Worm (Caenorhabditis elegans): Measurements from ENCODE around the gene Y66A7A.4.

Gene Y66A7A.4

DNA sequence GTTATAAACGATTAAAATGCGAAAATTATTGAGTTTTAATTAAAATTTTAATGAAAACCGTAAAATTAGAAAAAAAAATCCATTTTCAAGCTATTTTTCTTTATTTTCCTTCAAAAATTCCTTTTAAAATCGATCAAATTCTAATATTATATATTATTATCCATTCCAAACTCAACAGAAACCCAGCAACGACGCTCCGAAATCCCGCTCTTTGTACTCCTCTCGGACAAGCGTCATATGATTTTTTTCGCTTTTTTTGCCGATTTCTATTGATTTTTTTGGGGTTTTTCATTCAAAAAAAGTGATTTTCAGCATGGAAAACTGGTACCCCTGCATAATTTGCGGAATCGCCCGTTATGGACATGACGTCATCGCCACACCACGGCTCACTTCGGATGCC lies 4.0 kb downstream of the Y66A7A.4 start, which contains the start of gene ceh-91:
Gene ceh-91 (plus strand): TSS at position 301 of the 400 bp plus-strand sequence.
- no peak for TF ChIP-seq ceh-16 (tag; optimal IDR thresholded peaks at IDR 0.05)
- no peak for TF ChIP-seq daf-12 (tag; optimal IDR thresholded peaks at IDR 0.05)
- TF ChIP-seq nhr-67 (tag; optimal IDR thresholded peaks at IDR 0.05), result no peak
- no peak for TF ChIP-seq zag-1 (tag; optimal IDR thresholded peaks at IDR 0.05)
- no peak for TF ChIP-seq ceh-82 (tag; optimal IDR thresholded peaks at IDR 0.05)
- no peak for TF ChIP-seq nhr-76 (tag; optimal IDR thresholded peaks at IDR 0.05)
- no peak for TF ChIP-seq snpc-4 (tag; optimal IDR thresholded peaks at IDR 0.05)
- no peak for TF ChIP-seq nfya-1 (tag; optimal IDR thresholded peaks at IDR 0.05; ENCODE audit: insufficient read depth)
- no peak for TF ChIP-seq elt-2 (tag; optimal IDR thresholded peaks at IDR 0.05)

DNA sequence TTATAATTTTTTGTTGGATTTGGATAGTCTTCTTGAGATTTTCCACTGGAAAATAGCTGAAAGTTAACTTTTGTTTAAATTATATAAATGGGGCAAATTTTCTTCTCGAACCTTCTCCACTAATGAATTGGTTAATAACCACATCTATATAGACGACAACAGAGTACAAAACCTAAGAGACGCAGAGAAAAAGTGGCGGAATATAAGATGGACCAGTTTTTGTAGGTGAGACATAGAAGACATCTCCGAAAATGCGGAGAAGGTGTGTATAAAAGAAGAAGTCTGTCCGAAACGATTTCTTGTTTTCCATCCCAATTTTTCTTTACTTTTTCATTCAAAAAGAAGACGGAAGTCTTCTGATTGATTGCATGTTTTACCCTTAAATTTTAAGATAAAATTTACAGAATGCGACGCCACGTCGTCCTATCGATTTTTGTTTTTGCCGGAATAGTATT lies 12.5 kb downstream of the Y66A7A.4 start, which contains the start of gene gly-8:
Gene gly-8 (plus strand): TSS at position 405 of the 455 bp plus-strand sequence.
- no peak for TF ChIP-seq zag-1 (tag; optimal IDR thresholded peaks at IDR 0.05)
- peak; percentile 72 for TF ChIP-seq nhr-23 (tag; optimal IDR thresholded peaks at IDR 0.05)
- no peak for TF ChIP-seq jun-1 (tag; optimal IDR thresholded peaks at IDR 0.05)
- TF ChIP-seq lin-15B (tag; optimal IDR thresholded peaks at IDR 0.05), result no peak
- peak; percentile 70 for TF ChIP-seq nhr-25 (tag; optimal IDR thresholded peaks at IDR 0.05)
- TF ChIP-seq nfya-1 (tag; optimal IDR thresholded peaks at IDR 0.05; ENCODE audit: insufficient read depth), result peak; percentile 27
- TF ChIP-seq aly-2 (tag; optimal IDR thresholded peaks at IDR 0.05), result no peak
- TF ChIP-seq pha-4 (tag; optimal IDR thresholded peaks at IDR 0.05), result no peak
- TF ChIP-seq ceh-82 (tag; optimal IDR thresholded peaks at IDR 0.05), result no peak

DNA sequence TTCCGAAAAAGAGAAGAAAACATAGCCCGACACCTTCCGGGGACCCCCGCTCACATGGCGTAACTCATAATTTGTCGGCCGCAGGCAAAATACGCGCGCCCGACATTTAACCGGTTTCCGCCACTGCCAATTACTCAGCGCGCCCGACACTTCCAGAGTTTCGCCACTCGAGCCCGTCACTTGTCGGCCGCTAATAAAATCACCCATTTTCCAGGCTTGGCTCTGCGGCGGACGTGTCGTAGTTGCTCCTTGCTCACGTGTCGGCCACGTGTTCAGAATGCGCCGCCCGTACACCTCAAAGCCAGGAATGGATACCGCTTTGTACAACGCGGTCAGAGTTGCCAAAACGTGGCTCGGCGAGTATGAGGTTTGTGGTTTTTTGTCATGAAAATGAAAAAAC lies 15.2 kb downstream of the Y66A7A.4 start:
- TF ChIP-seq mml-1 (tag; optimal IDR thresholded peaks at IDR 0.05) (no peak), ama-1 (optimal IDR thresholded peaks at IDR 0.05) (peak; percentile 21)

DNA sequence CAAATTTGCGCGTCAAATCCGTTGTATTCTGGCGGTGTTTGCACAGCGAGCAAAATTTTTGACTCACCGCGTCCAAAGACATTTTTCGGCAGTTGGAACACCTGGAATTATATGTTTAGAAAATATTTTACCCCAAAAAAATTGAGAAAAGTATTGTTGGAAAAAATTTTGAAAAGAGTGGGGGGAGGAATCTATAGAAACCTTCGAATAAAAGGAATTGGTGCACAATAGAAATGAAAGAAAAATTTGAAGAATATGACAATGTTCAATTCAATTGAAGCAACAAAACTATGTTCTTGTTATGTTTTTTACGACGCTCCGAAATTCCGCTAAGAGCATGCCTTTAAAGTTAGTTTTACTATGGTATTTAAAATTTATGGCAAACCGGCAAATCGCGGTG lies 16.9 kb downstream of the Y66A7A.4 start, which contains the start of gene Y66A7A.7:
Gene Y66A7A.7 (minus strand): TSS at position 101 of the 400 bp plus-strand sequence.
- TF ChIP-seq nhr-11 (tag; optimal IDR thresholded peaks at IDR 0.05) (no peak), jun-1 (tag; optimal IDR thresholded peaks at IDR 0.05) (no peak), nfya-1 (tag; optimal IDR thresholded peaks at IDR 0.05; ENCODE audit: insufficient read depth) (no peak), eor-1 (tag; optimal IDR thresholded peaks at IDR 0.05) (no peak), ceh-28 (tag; optimal IDR thresholded peaks at IDR 0.05) (no peak), unc-39 (tag; optimal IDR thresholded peaks at IDR 0.05) (no peak), snpc-4 (tag; optimal IDR thresholded peaks at IDR 0.05) (no peak), R02D3.7 (tag; optimal IDR thresholded peaks at IDR 0.05) (no peak), fkh-2 (tag; optimal IDR thresholded peaks at IDR 0.05) (no peak), nhr-237 (tag; optimal IDR thresholded peaks at IDR 0.05) (no peak), elt-1 (tag; optimal IDR thresholded peaks at IDR 0.05) (no peak), nhr-28 (tag; optimal IDR thresholded peaks at IDR 0.05) (no peak), fos-1 (tag; optimal IDR thresholded peaks at IDR 0.05) (no peak), unc-62 (GFP tag; optimal IDR thresholded peaks at IDR 0.05) (no peak), pha-4 (tag; optimal IDR thresholded peaks at IDR 0.05) (no peak), tbx-2 (tag; optimal IDR thresholded peaks at IDR 0.05) (no peak), mdl-1 (tag; optimal IDR thresholded peaks at IDR 0.05) (no peak), egl-5 (tag; optimal IDR thresholded peaks at IDR 0.05) (no peak), ceh-82 (tag; optimal IDR thresholded peaks at IDR 0.05) (no peak)

DNA sequence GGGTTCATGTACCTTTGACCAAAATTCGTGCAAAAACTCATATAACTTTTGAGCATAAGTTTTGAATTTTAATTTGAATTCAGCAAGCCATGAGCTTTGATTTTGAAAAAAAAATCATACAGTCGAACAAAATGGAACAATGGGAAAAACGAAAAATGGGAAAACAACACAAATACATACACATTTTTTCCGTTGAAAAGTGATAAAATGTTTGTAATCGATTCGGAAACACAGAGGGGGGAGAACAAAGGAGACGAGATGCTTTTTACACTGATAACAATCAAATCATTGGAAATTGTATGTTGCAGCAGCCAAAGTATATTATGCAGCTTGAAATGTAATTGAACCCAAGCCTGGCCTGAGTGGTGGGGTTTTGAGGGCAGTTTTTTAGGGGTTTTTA lies 18.7 kb downstream of the Y66A7A.4 start:
- TF ChIP-seq nhr-77 (tag; optimal IDR thresholded peaks at IDR 0.05) (no peak), mdl-1 (tag; optimal IDR thresholded peaks at IDR 0.05) (no peak), pqm-1 (tag; optimal IDR thresholded peaks at IDR 0.05) (peak; percentile 56), skn-1 (tag; optimal IDR thresholded peaks at IDR 0.05) (no peak), snpc-4 (tag; optimal IDR thresholded peaks at IDR 0.05) (no peak), elt-2 (tag; optimal IDR thresholded peaks at IDR 0.05) (peak; percentile 46), nhr-76 (tag; optimal IDR thresholded peaks at IDR 0.05) (no peak), unc-39 (tag; optimal IDR thresholded peaks at IDR 0.05) (no peak), ceh-9 (tag; optimal IDR thresholded peaks at IDR 0.05) (no peak), lin-39 (tag; optimal IDR thresholded peaks at IDR 0.05) (no peak), fos-1 (tag; optimal IDR thresholded peaks at IDR 0.05) (no peak), R02D3.7 (tag; optimal IDR thresholded peaks at IDR 0.05) (no peak), egl-27 (tag; optimal IDR thresholded peaks at IDR 0.05) (no peak), nhr-67 (tag; optimal IDR thresholded peaks at IDR 0.05) (no peak), nhr-43 (tag; optimal IDR thresholded peaks at IDR 0.05; ENCODE audit: poor library complexity, severe bottlenecking) (no peak), ceh-16 (tag; optimal IDR thresholded peaks at IDR 0.05) (no peak)
